Fruit fly (Drosophila melanogaster): ENCODE data around the gene CG31111.

Gene CG31111

DNA sequence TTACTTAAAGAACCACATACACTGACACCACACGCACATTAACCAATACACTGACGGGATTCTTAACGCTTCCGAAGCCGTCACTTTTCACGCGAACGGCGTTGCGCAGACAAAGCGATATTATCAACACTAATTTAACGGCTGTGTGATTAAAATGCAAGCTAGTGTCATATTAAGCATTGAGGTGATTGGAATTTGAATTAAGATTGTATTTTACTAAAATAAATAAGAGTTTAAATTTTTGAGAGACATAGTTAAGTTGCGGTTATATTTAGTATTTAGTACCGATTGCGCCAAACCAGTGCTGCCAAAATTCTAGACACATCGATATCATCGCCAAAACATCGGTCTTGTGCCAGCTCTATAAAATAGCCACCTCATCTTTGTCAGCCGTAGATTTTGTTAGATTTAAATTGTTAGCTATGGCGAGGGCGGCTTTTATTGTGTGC is 16.9 kb downstream of the CG31111 start, which contains the start of the genes Ythdf and bai (continued):
- no peak for TF ChIP-seq CG2712 (tag; optimal IDR thresholded peaks at IDR 0.05)
- TF ChIP-seq HHEX (GFP tag; optimal IDR thresholded peaks at IDR 0.05): no peak
- TF ChIP-seq sim (GFP tag; IDR thresholded peaks at IDR 0.05): no peak
- TF ChIP-seq HLH4C (GFP tag; IDR thresholded peaks at IDR 0.05; ENCODE audit: partially characterized antibody): peak; percentile 80
- peak; percentile 95 for TF ChIP-seq Sin3A (optimal IDR thresholded peaks at IDR 0.05)
- TF ChIP-seq CG10267 (tag; optimal IDR thresholded peaks at IDR 0.05): peak; percentile 98
- peak; percentile 52; the same call in 2 of the 3 replicates for TF ChIP-seq ken (GFP tag; IDR thresholded peaks at IDR 0.05)
- no peak for TF ChIP-seq CTCF (GFP tag; optimal IDR thresholded peaks at IDR 0.05)
- peak; percentile 46 for TF ChIP-seq CrebB (tag; optimal IDR thresholded peaks at IDR 0.05)
- TF ChIP-seq CG16813 (GFP tag; IDR thresholded peaks at IDR 0.05; ENCODE audit: partially characterized antibody): peak; percentile 84
- TF ChIP-seq CG11085 (GFP tag; IDR thresholded peaks at IDR 0.05): 0 out of 2 replicates have a peak, but pooled peaks have one; percentile 19
- TF ChIP-seq CG9609 (GFP tag; optimal IDR thresholded peaks at IDR 0.05): peak; percentile 21
- no peak for TF ChIP-seq Spps (tag; optimal IDR thresholded peaks at IDR 0.05)
- no peak for TF ChIP-seq CG11504 (tag; optimal IDR thresholded peaks at IDR 0.05)
- TF ChIP-seq az2 (GFP tag; optimal IDR thresholded peaks at IDR 0.05): peak; percentile 15
- no peak for TF ChIP-seq CG6175 (GFP tag; IDR thresholded peaks at IDR 0.05)
- TF ChIP-seq nerfin-2 (GFP tag; IDR thresholded peaks at IDR 0.05; ENCODE audit: partially characterized antibody): peak; percentile 56; the same call in 1 of the 2 replicates
- TF ChIP-seq D19B (GFP tag; optimal IDR thresholded peaks at IDR 0.05): no peak
- TF ChIP-seq amos (GFP tag; IDR thresholded peaks at IDR 0.05; ENCODE audit: partially characterized antibody): peak; percentile 86
- TF ChIP-seq Jarid2 (GFP tag; optimal IDR thresholded peaks at IDR 0.05): no peak
- peak; percentile 65 for TF ChIP-seq E2f2 (GFP tag; IDR thresholded peaks at IDR 0.05)
- TF ChIP-seq CG13287 (GFP tag; IDR thresholded peaks at IDR 0.05; ENCODE audit: partially characterized antibody): peak; percentile 91
- TF ChIP-seq CG10431 (GFP tag; optimal IDR thresholded peaks at IDR 0.05): no peak
- peak; percentile 55 for TF ChIP-seq Rfx (GFP tag; IDR thresholded peaks at IDR 0.05)
- peak in 1 of 2 experiments; percentile 42 for TF ChIP-seq crp (GFP tag; optimal IDR thresholded peaks at IDR 0.05)
- no peak for TF ChIP-seq abd-A (tag; optimal IDR thresholded peaks at IDR 0.05)
- no peak for TF ChIP-seq disco-r (GFP tag; optimal IDR thresholded peaks at IDR 0.05)
- peak; percentile 78 for TF ChIP-seq hb (GFP tag; IDR thresholded peaks at IDR 0.05; ENCODE audit: partially characterized antibody)
- TF ChIP-seq CG4424 (GFP tag; optimal IDR thresholded peaks at IDR 0.05): peak; percentile 39
- TF ChIP-seq CG6254 (GFP tag; optimal IDR thresholded peaks at IDR 0.05): no peak
- no peak for TF ChIP-seq Elba2 (GFP tag; optimal IDR thresholded peaks at IDR 0.05)
- no peak for TF ChIP-seq tgo (GFP tag; IDR thresholded peaks at IDR 0.05)
- TF ChIP-seq Atf3 (GFP tag; optimal IDR thresholded peaks at IDR 0.05): no peak
- peak in 1 of 2 experiments; percentile 28 for TF ChIP-seq Pdp1 (GFP tag; optimal IDR thresholded peaks at IDR 0.05)
- TF ChIP-seq gro (GFP tag; optimal IDR thresholded peaks at IDR 0.05): peak; percentile 35
- TF ChIP-seq MTF-1 (GFP tag; optimal IDR thresholded peaks at IDR 0.05; ENCODE audit: borderline replicate concordance): no peak
- TF ChIP-seq HmgD (GFP tag; optimal IDR thresholded peaks at IDR 0.05): peak; percentile 17
- peak; percentile 44 for TF ChIP-seq NC2β (GFP tag; optimal IDR thresholded peaks at IDR 0.05)
- TF ChIP-seq CG11398 (GFP tag; optimal IDR thresholded peaks at IDR 0.05): peak; percentile 2
- 0 out of 3 replicates have a peak, but pooled peaks have one; percentile 56 for TF ChIP-seq mld (GFP tag; IDR thresholded peaks at IDR 0.05; ENCODE audit: partially characterized antibody)
- TF ChIP-seq zfh2 (GFP tag; optimal IDR thresholded peaks at IDR 0.05): peak; percentile 69
- TF ChIP-seq CG11093 (GFP tag; IDR thresholded peaks at IDR 0.05): no peak
- TF ChIP-seq CG32772 (GFP tag; IDR thresholded peaks at IDR 0.05): no peak
- peak; percentile 63 for TF ChIP-seq CG12155 (GFP tag; optimal IDR thresholded peaks at IDR 0.05)
- TF ChIP-seq CG31365 (tag; optimal IDR thresholded peaks at IDR 0.05): no peak
- TF ChIP-seq CG10543 (GFP tag; optimal IDR thresholded peaks at IDR 0.05): no peak
- peak; percentile 46 for TF ChIP-seq CG13775 (GFP tag; optimal IDR thresholded peaks at IDR 0.05)
- peak; percentile 18 for TF ChIP-seq CG10654 (GFP tag; optimal IDR thresholded peaks at IDR 0.05)
- no peak for TF ChIP-seq CG5953 (GFP tag; IDR thresholded peaks at IDR 0.05)
- TF ChIP-seq CG9727 (GFP tag; optimal IDR thresholded peaks at IDR 0.05): no peak
- TF ChIP-seq phol (tag; optimal IDR thresholded peaks at IDR 0.05): peak; percentile 62
